Fruit fly (Drosophila melanogaster): ENCODE data around the gene Nrx-1.

The Nrx-1 gene

DNA sequence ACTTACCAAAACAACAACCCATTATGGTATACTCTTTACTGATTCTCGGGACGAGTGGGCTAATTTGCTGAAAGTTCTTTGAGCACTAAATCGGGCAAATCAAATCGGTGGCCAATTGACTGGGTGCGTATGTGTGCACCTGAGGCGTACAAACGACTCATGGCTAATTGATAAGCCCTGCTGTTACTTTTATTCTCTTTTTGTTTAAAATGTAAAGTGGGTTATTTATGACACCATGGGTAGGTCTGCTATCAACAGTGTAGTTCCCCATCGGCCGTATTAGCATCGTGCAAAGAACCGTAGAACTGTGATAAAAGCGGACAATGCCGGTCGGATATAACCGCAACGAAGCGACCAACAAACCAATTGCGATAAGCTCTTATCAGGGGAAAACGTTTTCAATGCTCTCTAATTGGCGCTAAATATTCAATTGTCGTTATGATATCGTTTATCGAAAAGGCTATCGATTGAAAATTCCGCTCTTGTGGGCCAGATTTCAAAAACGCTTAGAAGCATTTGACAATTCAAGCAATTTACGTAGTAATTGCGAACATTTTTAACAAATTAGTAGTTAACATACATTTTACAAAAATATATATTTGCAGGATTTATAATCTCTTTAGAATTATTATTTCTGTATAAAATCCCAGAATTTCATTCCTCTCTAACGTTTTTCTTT, 21.0 kb upstream of the Nrx-1 start, which contains the start of gene CG34288 (continued):
- peak; percentile 11 for TF ChIP-seq CG7839 (tag; optimal IDR thresholded peaks at IDR 0.05)
- TF ChIP-seq Rfx (GFP tag; IDR thresholded peaks at IDR 0.05) = peak; percentile 85
- no peak for TF ChIP-seq crp (GFP tag; optimal IDR thresholded peaks at IDR 0.05)
- no peak for TF ChIP-seq CG17359 (tag; optimal IDR thresholded peaks at IDR 0.05)
- no peak for TF ChIP-seq Ssrp (tag; optimal IDR thresholded peaks at IDR 0.05)
- peak; percentile 81 for TF ChIP-seq CG12769 (tag; optimal IDR thresholded peaks at IDR 0.05)
- TF ChIP-seq CG7357 (GFP tag; IDR thresholded peaks at IDR 0.05) = no peak
- TF ChIP-seq tin (GFP tag; optimal IDR thresholded peaks at IDR 0.05) = no peak
- no peak for TF ChIP-seq luna (GFP tag; optimal IDR thresholded peaks at IDR 0.05)
- no peak for TF ChIP-seq knrl (GFP tag; IDR thresholded peaks at IDR 0.05; ENCODE audit: partially characterized antibody)
- peak; percentile 16 for TF ChIP-seq CG7987 (GFP tag; optimal IDR thresholded peaks at IDR 0.05)
- 0 out of 2 replicates have a peak, but pooled peaks have one; percentile 6 for TF ChIP-seq CG32772 (GFP tag; IDR thresholded peaks at IDR 0.05)
- TF ChIP-seq cg (GFP tag; optimal IDR thresholded peaks at IDR 0.05) = no peak
- TF ChIP-seq CG2120 (GFP tag; optimal IDR thresholded peaks at IDR 0.05) = peak; percentile 73
- TF ChIP-seq E2f2 (GFP tag; IDR thresholded peaks at IDR 0.05) = peak; percentile 85
- TF ChIP-seq amos (GFP tag; IDR thresholded peaks at IDR 0.05; ENCODE audit: partially characterized antibody) = no peak
- peak; percentile 35 for TF ChIP-seq HHEX (GFP tag; optimal IDR thresholded peaks at IDR 0.05)
- TF ChIP-seq Vsx1 (GFP tag; optimal IDR thresholded peaks at IDR 0.05) = peak; percentile 96
- peak; percentile 26; the same call in 1 of the 2 replicates for TF ChIP-seq lmd (GFP tag; IDR thresholded peaks at IDR 0.05)
- no peak for TF ChIP-seq esg (GFP tag; conservative IDR thresholded peaks at IDR 0.05)
- no peak for TF ChIP-seq CG7963 (GFP tag; IDR thresholded peaks at IDR 0.05; ENCODE audit: partially characterized antibody)
- peak; percentile 28 for TF ChIP-seq CG12071 (GFP tag; optimal IDR thresholded peaks at IDR 0.05)
- TF ChIP-seq CG17186 (GFP tag; optimal IDR thresholded peaks at IDR 0.05) = no peak
- TF ChIP-seq mirr (GFP tag; optimal IDR thresholded peaks at IDR 0.05) = peak; percentile 92
- TF ChIP-seq corto (GFP tag; optimal IDR thresholded peaks at IDR 0.05) = peak; percentile 78
- TF ChIP-seq CG7786 (GFP tag; optimal IDR thresholded peaks at IDR 0.05) = peak; percentile 7
- peak; percentile 37; the same call in 1 of the 2 replicates for TF ChIP-seq H2.0 (GFP tag; IDR thresholded peaks at IDR 0.05)
- no peak for TF ChIP-seq CG4617 (GFP tag; optimal IDR thresholded peaks at IDR 0.05; ENCODE audit: borderline replicate concordance)
- no peak; the same call in 2 of the 4 replicates for TF ChIP-seq Gug (GFP tag; IDR thresholded peaks at IDR 0.05)
- no peak for TF ChIP-seq NK7.1 (GFP tag; optimal IDR thresholded peaks at IDR 0.05)
- peak; percentile 38 for TF ChIP-seq dmrt99B (tag; optimal IDR thresholded peaks at IDR 0.05)
- TF ChIP-seq Fer1 (GFP tag; optimal IDR thresholded peaks at IDR 0.05) = no peak
- peak; percentile 63 for TF ChIP-seq CG11085 (GFP tag; IDR thresholded peaks at IDR 0.05)
- 0 out of 2 replicates have a peak, but pooled peaks have one; percentile 5 for TF ChIP-seq toy (GFP tag; IDR thresholded peaks at IDR 0.05)
- TF ChIP-seq pita (GFP tag; optimal IDR thresholded peaks at IDR 0.05) = no peak
- no peak for TF ChIP-seq sima (GFP tag; optimal IDR thresholded peaks at IDR 0.05)
- no peak for TF ChIP-seq sc (optimal IDR thresholded peaks at IDR 0.05)
- TF ChIP-seq sc (GFP tag; optimal IDR thresholded peaks at IDR 0.05) = no peak
- TF ChIP-seq prd (optimal IDR thresholded peaks at IDR 0.05) = no peak
- peak; percentile 47 for TF ChIP-seq prd (GFP tag; IDR thresholded peaks at IDR 0.05)
- TF ChIP-seq ems (GFP tag; optimal IDR thresholded peaks at IDR 0.05) = no peak
- no peak for TF ChIP-seq tup (GFP tag; optimal IDR thresholded peaks at IDR 0.05)
- peak; percentile 31; the same call in 1 of the 2 replicates for TF ChIP-seq ham (GFP tag; IDR thresholded peaks at IDR 0.05)
- no peak for TF ChIP-seq fu2 (GFP tag; optimal IDR thresholded peaks at IDR 0.05)
- peak; percentile 73 for TF ChIP-seq NFAT (GFP tag; IDR thresholded peaks at IDR 0.05)
- no peak for TF ChIP-seq yki (optimal IDR thresholded peaks at IDR 0.05)
- TF ChIP-seq jigr1 (GFP tag; IDR thresholded peaks at IDR 0.05) = no peak
- no peak for TF ChIP-seq gem (tag; optimal IDR thresholded peaks at IDR 0.05)
- TF ChIP-seq rib (GFP tag; IDR thresholded peaks at IDR 0.05) = peak; percentile 51; the same call in 1 of the 2 replicates
- peak; percentile 93 for TF ChIP-seq row (GFP tag; IDR thresholded peaks at IDR 0.05)

Measured in whole organism, embryonic.